Worm (Caenorhabditis elegans): ENCODE measurements around the gene Y54G2A.19.

DNA sequence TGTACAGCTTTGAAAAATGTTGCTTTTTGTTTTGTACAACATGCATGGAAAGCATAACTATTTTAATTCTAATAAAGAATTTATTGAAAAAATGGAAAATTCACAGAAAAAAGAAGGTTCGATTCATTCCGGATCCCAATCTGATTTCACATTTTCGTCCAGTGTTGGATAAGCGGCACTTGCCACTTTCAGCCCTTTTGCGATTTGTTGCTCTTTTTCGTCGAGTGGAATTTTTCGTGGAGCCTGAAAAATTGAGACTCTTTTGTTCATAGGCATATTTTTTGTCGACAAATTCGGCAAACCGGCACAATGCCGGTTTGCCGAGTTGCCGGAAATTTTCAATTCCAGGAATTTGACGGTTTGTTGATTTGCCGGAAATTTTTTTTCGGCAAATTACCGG is 42.9 kb downstream of the Y54G2A.19 start:
- TF ChIP-seq lsl-1 (GFP tag; optimal IDR thresholded peaks at IDR 0.05) (no peak), T07F8.4 (tag; optimal IDR thresholded peaks at IDR 0.05) (no peak), nhr-90 (tag; optimal IDR thresholded peaks at IDR 0.05) (no peak), dpl-1 (GFP tag; optimal IDR thresholded peaks at IDR 0.05) (no peak), gei-17 (GFP tag; optimal IDR thresholded peaks at IDR 0.05) (no peak), efl-1 (GFP tag; optimal IDR thresholded peaks at IDR 0.05) (no peak), snpc-3.4 (tag; optimal IDR thresholded peaks at IDR 0.05) (no peak)
